Fruit fly (Drosophila melanogaster): ENCODE measurements around the gene BBIP1.

dm6 chr3R:9454980-9455379 is 50.8 kb downstream of the BBIP1 start:
- no peak for TF ChIP-seq pad (GFP tag; optimal IDR thresholded peaks at IDR 0.05)
- TF ChIP-seq Mnt (GFP tag; optimal IDR thresholded peaks at IDR 0.05), result no peak
- no peak for TF ChIP-seq CG1620 (GFP tag; optimal IDR thresholded peaks at IDR 0.05)
- no peak for TF ChIP-seq cic (GFP tag; optimal IDR thresholded peaks at IDR 0.05)
- TF ChIP-seq CG7101 (tag; optimal IDR thresholded peaks at IDR 0.05), result no peak
- TF ChIP-seq CG7045 (GFP tag; optimal IDR thresholded peaks at IDR 0.05), result no peak
- TF ChIP-seq CG33017 (tag; optimal IDR thresholded peaks at IDR 0.05), result no peak
- TF ChIP-seq bab1 (GFP tag; optimal IDR thresholded peaks at IDR 0.05), result no peak
- no peak for TF ChIP-seq Clk (GFP tag; optimal IDR thresholded peaks at IDR 0.05)
- TF ChIP-seq CG5204 (GFP tag; optimal IDR thresholded peaks at IDR 0.05), result no peak
- TF ChIP-seq tj (GFP tag; optimal IDR thresholded peaks at IDR 0.05), result no peak
- no peak for TF ChIP-seq cnc (optimal IDR thresholded peaks at IDR 0.05)
- TF ChIP-seq Hr96 (GFP tag; optimal IDR thresholded peaks at IDR 0.05), result no peak
- TF ChIP-seq CG12768 (GFP tag; optimal IDR thresholded peaks at IDR 0.05), result no peak

Measured in whole organism, adult.